Fruit fly (Drosophila melanogaster): ENCODE measurements around the gene CG45116.

DNA sequence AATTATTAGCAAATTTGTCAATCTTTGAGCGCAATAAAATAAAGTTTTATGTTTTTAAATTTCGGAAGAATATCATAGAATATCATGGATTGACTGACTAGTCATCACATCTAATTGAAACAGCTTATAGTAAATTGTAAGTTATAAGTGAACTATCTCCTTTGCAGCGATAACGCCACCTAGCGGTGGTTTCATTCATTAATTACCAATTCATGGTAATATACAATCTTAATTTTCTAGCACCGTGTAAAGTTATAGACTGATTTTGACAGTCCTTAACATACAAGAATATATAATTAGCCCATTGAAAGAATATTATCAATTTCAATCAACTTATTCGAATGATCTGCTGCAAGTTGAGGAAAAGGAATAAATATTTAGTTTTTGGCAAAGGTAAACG lies 14.4 kb downstream of the CG45116 start:
- TF ChIP-seq h (GFP tag; optimal IDR thresholded peaks at IDR 0.05) (no peak), usp (GFP tag; optimal IDR thresholded peaks at IDR 0.05) (no peak), Jra (GFP tag; optimal IDR thresholded peaks at IDR 0.05) (no peak), psq (GFP tag; optimal IDR thresholded peaks at IDR 0.05) (no peak), Mio (GFP tag; optimal IDR thresholded peaks at IDR 0.05) (no peak), jim (GFP tag; optimal IDR thresholded peaks at IDR 0.05) (no peak), Dif (GFP tag; optimal IDR thresholded peaks at IDR 0.05; ENCODE audit: partially characterized antibody) (no peak), CG9705 (GFP tag; optimal IDR thresholded peaks at IDR 0.05) (no peak), rgr (GFP tag; optimal IDR thresholded peaks at IDR 0.05) (no peak), Myc (optimal IDR thresholded peaks at IDR 0.05) (no peak), lola (GFP tag; optimal IDR thresholded peaks at IDR 0.05) (no peak), Hr78 (GFP tag; optimal IDR thresholded peaks at IDR 0.05) (no peak), GATAd (GFP tag; optimal IDR thresholded peaks at IDR 0.05) (no peak)
